Worm (Caenorhabditis elegans) whole organism, L4/young adult: ENCODE measurements around the gene ram-5.

Source experiments
- W03F9.2 ChIP-seq: fragments of 150-350 bp; optimal IDR thresholded peaks from 2 replicates; lab custom pipeline; 2014; ENCODE audit warnings: missing biosample characterization, missing genetic modification characterization
- dao-5 ChIP-seq: sonication (generic microtip); optimal IDR thresholded peaks from 2 replicates; lab custom pipeline; 2016; ENCODE audit warnings: missing genotype, missing genetic modification characterization, moderate library complexity, missing compliant biosample characterization
- him-1 ChIP-seq: sonication (generic microtip); optimal IDR thresholded peaks from 2 replicates; lab custom pipeline; 2016; ENCODE audit warnings: missing genotype, missing genetic modification reagents, missing genetic modification characterization, missing compliant biosample characterization

- TF ChIP-seq dao-5 (tag; lab: Kevin White, UChicago) (no peak), him-1 (tag; lab: Kevin White, UChicago) (no peak), W03F9.2 (tag; lab: Kevin White, UChicago) (no peak)
Measured at ce11 chrX:14577579-14578127, 27.7 kb downstream of the ram-5 start, which contains the start of gene let-4.
